Worm (Caenorhabditis elegans) whole organism, L4 larva: ENCODE results near the gene chpf-1.

Source experiments
- F37D6.2 ChIP-seq: sonication (generic microtip); optimal IDR thresholded peaks from 2 replicates; lab custom pipeline; 2016; ENCODE audit warnings: mild to moderate bottlenecking, missing genetic modification characterization, missing compliant biosample characterization
- ceh-82 ChIP-seq: sonication (generic microtip); optimal IDR thresholded peaks from 2 replicates; lab custom pipeline; 2017; ENCODE audit warnings: missing biosample characterization, missing genetic modification characterization
- ces-1 ChIP-seq: fragments of 150-350 bp; sonication (generic microtip); optimal IDR thresholded peaks from 4 replicates; lab custom pipeline; 2014; ENCODE audit warnings: missing biosample characterization, missing genetic modification reagents, missing genetic modification characterization
- egl-27 ChIP-seq: sonication (generic microtip); optimal IDR thresholded peaks from 3 replicates; lab custom pipeline; 2017; ENCODE audit warnings: missing biosample characterization, missing genetic modification reagents, missing genetic modification characterization
- hmg-1.1 ChIP-seq: fragments of 200-800 bp; sonication (Bioruptor generic); IDR thresholded peaks from 2 replicates; pipeline ENCODE4 v1.3.6; 2022; ENCODE audit warnings: missing genetic modification reagents, missing genetic modification characterization, missing compliant biosample characterization
- nhr-11 ChIP-seq: fragments of 150-350 bp; optimal IDR thresholded peaks from 2 replicates; lab custom pipeline; 2014; ENCODE audit warnings: missing biosample characterization, missing genetic modification characterization
- nhr-237 ChIP-seq: sonication (generic microtip); optimal IDR thresholded peaks from 2 replicates; lab custom pipeline; 2017; ENCODE audit warnings: missing biosample characterization, missing genetic modification characterization
- nhr-28 ChIP-seq: fragments of 150-350 bp; optimal IDR thresholded peaks from 2 replicates; lab custom pipeline; 2014; ENCODE audit warnings: missing biosample characterization, missing genetic modification characterization
- pqm-1 ChIP-seq: sonication (generic microtip); optimal IDR thresholded peaks from 2 replicates; lab custom pipeline; 2017; ENCODE audit warnings: missing biosample characterization, missing genetic modification characterization
- saeg-2 ChIP-seq: fragments of 200-800 bp; sonication (Bioruptor generic); IDR thresholded peaks from 2 replicates; pipeline ENCODE4 v1.3.6; 2022; ENCODE audit warnings: missing genetic modification reagents, missing genetic modification characterization, missing compliant biosample characterization
- tag-97 ChIP-seq: fragments of 200-800 bp; sonication (Bioruptor generic); IDR thresholded peaks from 2 replicates; pipeline ENCODE4 v1.3.6; 2022; ENCODE audit warnings: missing genetic modification characterization, missing compliant biosample characterization

DNA sequence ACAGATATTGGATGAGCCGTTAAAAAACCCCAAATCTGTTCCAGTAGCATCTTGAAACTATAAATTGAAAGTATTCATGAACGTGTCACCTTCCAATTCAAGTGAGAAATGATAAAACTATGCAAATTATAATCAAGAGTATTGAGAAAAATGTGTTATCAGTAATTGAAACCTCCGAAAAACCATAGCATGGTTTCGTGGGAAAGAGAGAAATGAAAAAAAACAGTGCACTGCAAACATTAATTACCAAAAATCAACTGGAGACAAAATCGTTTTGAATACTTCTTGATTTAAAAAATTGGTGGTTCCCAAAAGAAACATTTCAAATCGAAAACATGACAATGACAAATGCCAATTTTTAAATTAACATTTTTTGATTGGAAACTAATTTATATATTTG lies 22.3 kb upstream of the chpf-1 start, which contains the start of gene daf-36:
- TF ChIP-seq tag-97 (GFP tag; lab: Robert Waterston, UW): no peak
- no peak for TF ChIP-seq hmg-1.1 (GFP tag; lab: Robert Waterston, UW)
- no peak for TF ChIP-seq ceh-82 (tag; lab: Kevin White, UChicago)
- TF ChIP-seq nhr-11 (tag; lab: Kevin White, UChicago): no peak
- TF ChIP-seq saeg-2 (GFP tag; lab: Robert Waterston, UW): no peak
- TF ChIP-seq pqm-1 (tag; lab: Kevin White, UChicago): no peak
- TF ChIP-seq egl-27 (tag; lab: Kevin White, UChicago): no peak
- TF ChIP-seq F37D6.2 (tag; lab: Kevin White, UChicago): no peak
- no peak for TF ChIP-seq nhr-237 (tag; lab: Kevin White, UChicago)
- no peak for TF ChIP-seq ces-1 (GFP tag; lab: Kevin White, UChicago)
- peak; percentile 39 for TF ChIP-seq nhr-28 (tag; lab: Kevin White, UChicago)
